Fruit fly (Drosophila melanogaster): ENCODE data around the gene SAK.
A peak's percentile ranks its signal among the peaks of the same experiment; 100 is the strongest.

SAK gene

dm6 chr3L:21507354-21507928, 8.2 kb downstream of the SAK start, which contains the start of the genes Glg1 and M6 (continued):
- TF ChIP-seq CG30020 (tag; optimal IDR thresholded peaks at IDR 0.05) (peak; percentile 75), ara (GFP tag; IDR thresholded peaks at IDR 0.05) (0 out of 2 replicates have a peak, but pooled peaks have one; percentile 32), ewg (GFP tag; optimal IDR thresholded peaks at IDR 0.05) (peak; percentile 38), Vsx1 (GFP tag; optimal IDR thresholded peaks at IDR 0.05) (no peak), zfh2 (GFP tag; optimal IDR thresholded peaks at IDR 0.05) (peak; percentile 76), CG1529 (GFP tag; optimal IDR thresholded peaks at IDR 0.05) (no peak), CG9215 (GFP tag; IDR thresholded peaks at IDR 0.05) (peak; percentile 66), MESR4 (GFP tag; optimal IDR thresholded peaks at IDR 0.05) (peak; percentile 58), CG3838 (GFP tag; optimal IDR thresholded peaks at IDR 0.05) (peak; percentile 43), Taf1 (GFP tag; IDR thresholded peaks at IDR 0.05) (0 out of 2 replicates have a peak, but pooled peaks have one; percentile 28), Atf-2 (GFP tag; optimal IDR thresholded peaks at IDR 0.05) (no peak), unc-4 (GFP tag; IDR thresholded peaks at IDR 0.05; ENCODE audit: partially characterized antibody) (peak; percentile 93), dpn (GFP tag; optimal IDR thresholded peaks at IDR 0.05) (peak; percentile 65 to 74), HmgZ (tag; optimal IDR thresholded peaks at IDR 0.05) (peak; percentile 72), CG2889 (GFP tag; IDR thresholded peaks at IDR 0.05) (no peak), Nf-YA (GFP tag; IDR thresholded peaks at IDR 0.05) (no peak), CG14014 (GFP tag; IDR thresholded peaks at IDR 0.05) (peak; percentile 49; the same call in 1 of the 2 replicates), CG11695 (GFP tag; IDR thresholded peaks at IDR 0.05) (peak; percentile 54; the same call in 2 of the 3 replicates), CG32532 (GFP tag; IDR thresholded peaks at IDR 0.05) (peak; percentile 65), Lhr (GFP tag; optimal IDR thresholded peaks at IDR 0.05) (peak; percentile 49), Sry-β (GFP tag; optimal IDR thresholded peaks at IDR 0.05) (peak; percentile 74), CG5245 (GFP tag; optimal IDR thresholded peaks at IDR 0.05) (no peak), CG9876 (GFP tag; optimal IDR thresholded peaks at IDR 0.05) (peak; percentile 0), mirr (GFP tag; optimal IDR thresholded peaks at IDR 0.05) (no peak), CG7745 (tag; optimal IDR thresholded peaks at IDR 0.05) (no peak), CG11723 (GFP tag; optimal IDR thresholded peaks at IDR 0.05) (peak; percentile 14), CG6791 (GFP tag; IDR thresholded peaks at IDR 0.05; ENCODE audit: partially characterized antibody) (peak; percentile 92), CG4730 (GFP tag; IDR thresholded peaks at IDR 0.05) (no peak), lilli (GFP tag; optimal IDR thresholded peaks at IDR 0.05) (peak; percentile 81), CG15269 (tag; optimal IDR thresholded peaks at IDR 0.05) (peak; percentile 74), CG16779 (GFP tag; IDR thresholded peaks at IDR 0.05) (no peak), Meics (GFP tag; optimal IDR thresholded peaks at IDR 0.05) (peak; percentile 71), Abd-B (GFP tag; optimal IDR thresholded peaks at IDR 0.05) (peak; percentile 77), CG2116 (GFP tag; optimal IDR thresholded peaks at IDR 0.05) (peak; percentile 80), bcd (GFP tag; optimal IDR thresholded peaks at IDR 0.05) (peak; percentile 88), Neu2 (GFP tag; optimal IDR thresholded peaks at IDR 0.05; ENCODE audit: borderline replicate concordance) (peak; percentile 99), nmo (GFP tag; optimal IDR thresholded peaks at IDR 0.05) (peak; percentile 82), CG12219 (GFP tag; optimal IDR thresholded peaks at IDR 0.05) (peak; percentile 31), otp (GFP tag; IDR thresholded peaks at IDR 0.05) (no peak), CG10274 (GFP tag; optimal IDR thresholded peaks at IDR 0.05) (no peak), Dbx (GFP tag; IDR thresholded peaks at IDR 0.05) (peak; percentile 74), CG31224 (GFP tag; IDR thresholded peaks at IDR 0.05) (0 out of 2 replicates have a peak, but pooled peaks have one; percentile 41), CG10979 (tag; optimal IDR thresholded peaks at IDR 0.05) (peak; percentile 57), hkb (optimal IDR thresholded peaks at IDR 0.05) (no peak), hkb (GFP tag; IDR thresholded peaks at IDR 0.05) (peak; percentile 68), CG17359 (tag; optimal IDR thresholded peaks at IDR 0.05) (peak; percentile 40), CG14965 (GFP tag; optimal IDR thresholded peaks at IDR 0.05; ENCODE audit: borderline replicate concordance) (no peak), twi (tag; optimal IDR thresholded peaks at IDR 0.05) (peak; percentile 40), schlank (tag; optimal IDR thresholded peaks at IDR 0.05) (no peak), ttk (GFP tag; IDR thresholded peaks at IDR 0.05) (no peak)

Data from whole organism, embryonic.